Worm (Caenorhabditis elegans): ENCODE measurements around the gene C17F4.8.
"Not testable (repeated sequence)": the region's sequence is repeated elsewhere in the genome, so short reads cannot be mapped to it uniquely, and the experiment has no call there.

ce11 chrII:3201242-3201641 lies 33.4 kb downstream of the C17F4.8 start, which contains the start of gene sri-48:
- TF ChIP-seq snpc-4, zag-1, nhr-12, lsy-2, nhr-237 (tag; optimal IDR thresholded peaks at IDR 0.05): not testable (repeated sequence)
